Worm (Caenorhabditis elegans) whole organism, L4/young adult: ENCODE results near the gene F47D2.11.

Experiments used
- W03F9.2 ChIP-seq: fragments of 150-350 bp; optimal IDR thresholded peaks from 2 replicates; lab custom pipeline; 2014; ENCODE audit warnings: missing biosample characterization, missing genetic modification characterization
- dao-5 ChIP-seq: sonication (generic microtip); optimal IDR thresholded peaks from 2 replicates; lab custom pipeline; 2016; ENCODE audit warnings: missing genotype, missing genetic modification characterization, moderate library complexity, missing compliant biosample characterization
- him-1 ChIP-seq: sonication (generic microtip); optimal IDR thresholded peaks from 2 replicates; lab custom pipeline; 2016; ENCODE audit warnings: missing genotype, missing genetic modification reagents, missing genetic modification characterization, missing compliant biosample characterization

F47D2.11 gene

DNA sequence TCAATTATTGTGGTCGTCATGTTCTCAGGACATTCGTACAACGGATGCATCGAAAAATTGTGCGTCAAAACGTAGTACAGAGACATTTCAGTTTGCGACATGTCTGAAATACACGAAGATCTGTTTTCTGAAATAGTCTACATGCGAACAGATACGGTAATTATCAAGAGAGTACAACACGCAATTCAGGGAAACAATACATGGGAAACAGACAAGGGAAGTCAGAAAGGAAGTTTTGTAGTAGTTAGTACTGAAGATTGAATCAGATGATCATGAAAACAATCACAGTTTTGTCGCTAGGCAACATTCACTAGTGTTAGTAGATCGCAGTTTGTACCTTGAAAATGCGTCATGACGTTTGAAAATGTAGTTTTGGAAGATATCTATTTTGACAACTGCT lies 45.8 kb downstream of the F47D2.11 start, which contains the start of gene srt-13:
srt-13 (minus strand) TSS at position 101 of the 400 bp plus-strand sequence.
- TF ChIP-seq dao-5 (tag; lab: Kevin White, UChicago) (no peak), W03F9.2 (tag; lab: Kevin White, UChicago) (no peak), him-1 (tag; lab: Kevin White, UChicago) (no peak)

DNA sequence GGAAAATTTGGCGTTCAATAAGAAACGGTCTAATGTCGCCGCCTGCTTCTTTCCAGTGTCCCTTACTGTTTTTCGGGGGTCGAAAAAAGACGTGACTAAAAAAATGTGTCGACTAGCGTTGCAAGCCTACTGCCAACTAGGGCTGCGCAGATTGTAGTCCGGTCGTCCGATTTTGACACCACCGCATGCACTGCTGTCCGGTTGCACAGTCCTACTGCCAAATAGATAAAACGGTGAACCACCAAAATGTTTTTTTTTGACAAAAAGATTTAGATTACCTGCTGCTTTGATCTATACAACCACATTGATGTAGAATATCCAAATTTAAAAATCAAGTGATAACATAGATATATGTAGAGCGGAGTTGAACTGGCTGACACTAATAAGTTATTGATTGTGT lies 47.5 kb downstream of the F47D2.11 start:
- TF ChIP-seq dao-5 (tag; lab: Kevin White, UChicago) (no peak), W03F9.2 (tag; lab: Kevin White, UChicago) (no peak)
